Fruit fly (Drosophila melanogaster) whole organism, embryonic: ENCODE data around the gene ovm.
A peak's percentile ranks its signal among the peaks of the same experiment; 100 is the strongest.

Source experiments
- CG10979 ChIP-seq: fragments of 200-800 bp; sonication (Bioruptor generic); optimal IDR thresholded peaks from 2 replicates; lab custom pipeline; 2018; ENCODE audit warnings: missing biosample characterization, mild to moderate bottlenecking, missing genetic modification characterization, moderate library complexity
- CG13894 ChIP-seq: fragments of 200-800 bp; sonication (Bioruptor generic); optimal IDR thresholded peaks from 3 replicates; lab custom pipeline; 2018; ENCODE audit warnings: missing biosample characterization, mild to moderate bottlenecking, missing genetic modification characterization, moderate library complexity
- CG16813 ChIP-seq: fragments of 200-800 bp; sonication (Bioruptor generic); IDR thresholded peaks from 3 replicates; pipeline ENCODE4 v1.3.6; 2022; ENCODE audit warnings: missing biosample characterization, missing genetic modification characterization; ENCODE audit not compliant: partially characterized antibody
- CG16815 ChIP-seq: fragments of 200-800 bp; sonication (Bioruptor generic); optimal IDR thresholded peaks from 3 replicates; lab custom pipeline; 2017; ENCODE audit warnings: missing biosample characterization, mild to moderate bottlenecking, missing genetic modification characterization
- CG17186 ChIP-seq: fragments of 200-800 bp; sonication (Bioruptor generic); optimal IDR thresholded peaks from 3 replicates; lab custom pipeline; 2017; ENCODE audit warnings: missing biosample characterization, missing genetic modification reagents, missing genetic modification characterization
- CG17359 ChIP-seq: fragments of 200-800 bp; sonication (Bioruptor generic); optimal IDR thresholded peaks from 3 replicates; lab custom pipeline; 2018; ENCODE audit warnings: missing biosample characterization, mild to moderate bottlenecking, missing genetic modification characterization, moderate library complexity
- CG17385 ChIP-seq: fragments of 200-800 bp; sonication (Bioruptor generic); optimal IDR thresholded peaks from 3 replicates; lab custom pipeline; 2018; ENCODE audit warnings: missing biosample characterization, mild to moderate bottlenecking, missing genetic modification characterization
- CG1792 ChIP-seq: fragments of 200-800 bp; sonication (Bioruptor generic); optimal IDR thresholded peaks from 2 replicates; lab custom pipeline; 2016; ENCODE audit warnings: missing biosample characterization, missing genetic modification characterization
- CG2116 ChIP-seq: fragments of 200-800 bp; sonication (Bioruptor generic); optimal IDR thresholded peaks from 3 replicates; lab custom pipeline; 2018; ENCODE audit warnings: missing biosample characterization, mild to moderate bottlenecking, missing genetic modification characterization
- CG2129 ChIP-seq: fragments of 200-800 bp; sonication (Bioruptor generic); IDR thresholded peaks from 2 replicates; pipeline ENCODE4 v1.3.6; 2022; ENCODE audit warnings: missing biosample characterization, missing genetic modification characterization; ENCODE audit not compliant: partially characterized antibody
- CG2889 ChIP-seq: fragments of 200-800 bp; sonication (Bioruptor generic); IDR thresholded peaks from 3 replicates; pipeline ENCODE4 v1.3.6; 2022; ENCODE audit warnings: missing biosample characterization, missing genetic modification characterization
- CG30020 ChIP-seq: fragments of 200-800 bp; optimal IDR thresholded peaks from 2 replicates; lab custom pipeline; 2019; ENCODE audit warnings: missing biosample characterization, mild to moderate bottlenecking, missing genetic modification characterization, moderate library complexity
- CG42726 ChIP-seq: fragments of 200-800 bp; sonication (Bioruptor generic); IDR thresholded peaks from 2 replicates; pipeline ENCODE4 v1.3.6; 2022; ENCODE audit warnings: missing biosample characterization, missing genetic modification characterization; ENCODE audit not compliant: partially characterized antibody
- CG7357 ChIP-seq: fragments of 200-800 bp; sonication (Bioruptor generic); IDR thresholded peaks from 3 replicates; pipeline ENCODE4 v1.3.6; 2022; ENCODE audit warnings: missing biosample characterization, missing genetic modification characterization
- CG7987 ChIP-seq: fragments of 200-800 bp; sonication (Bioruptor generic); optimal IDR thresholded peaks from 2 replicates; lab custom pipeline; 2018; ENCODE audit warnings: missing biosample characterization, mild to moderate bottlenecking, missing genetic modification characterization, moderate library complexity
- CG9797 ChIP-seq: fragments of 200-800 bp; sonication (Bioruptor generic); optimal IDR thresholded peaks from 3 replicates; lab custom pipeline; 2018; ENCODE audit warnings: missing biosample characterization, mild to moderate bottlenecking, missing genetic modification characterization
- CHES-1-like ChIP-seq: fragments of 200-800 bp; sonication (Bioruptor generic); optimal IDR thresholded peaks from 2 replicates; lab custom pipeline; 2016; ENCODE audit warnings: missing biosample characterization, missing genetic modification characterization
- CTCF ChIP-seq: fragments of 200-800 bp; sonication (Bioruptor generic); optimal IDR thresholded peaks from 2 replicates; lab custom pipeline; 2017; ENCODE audit warnings: missing biosample characterization, mild to moderate bottlenecking, missing genetic modification characterization, moderate library complexity
- Doc3 ChIP-seq: fragments of 200-800 bp; sonication (Bioruptor generic); IDR thresholded peaks from 3 replicates; pipeline ENCODE4 v1.3.6; 2022; ENCODE audit warnings: missing biosample characterization, missing genetic modification characterization; ENCODE audit not compliant: partially characterized antibody
- HLH3B ChIP-seq: fragments of 200-800 bp; sonication (Bioruptor generic); IDR thresholded peaks from 2 replicates; pipeline ENCODE4 v1.3.6; 2022; ENCODE audit warnings: missing biosample characterization, missing genetic modification characterization
- HLH4C ChIP-seq: fragments of 200-800 bp; sonication (Bioruptor generic); IDR thresholded peaks from 3 replicates; pipeline ENCODE4 v1.3.6; 2022; ENCODE audit warnings: missing biosample characterization, missing genetic modification characterization; ENCODE audit not compliant: partially characterized antibody
- Hey ChIP-seq: fragments of 200-800 bp; sonication (Bioruptor generic); optimal IDR thresholded peaks from 3 replicates; lab custom pipeline; 2018; ENCODE audit warnings: missing biosample characterization, mild to moderate bottlenecking, missing genetic modification characterization
- Lhr ChIP-seq: fragments of 200-800 bp; sonication (Bioruptor generic); optimal IDR thresholded peaks from 3 replicates; lab custom pipeline; 2017; ENCODE audit warnings: mild to moderate bottlenecking, missing biosample characterization, missing genetic modification reagents, missing genetic modification characterization
- Lim3 ChIP-seq: fragments of 200-800 bp; sonication (Bioruptor generic); IDR thresholded peaks from 2 replicates; pipeline ENCODE4 v1.3.6; 2022; ENCODE audit warnings: missing biosample characterization, missing genetic modification characterization
- MESR4 ChIP-seq: fragments of 200-800 bp; sonication (Bioruptor generic); optimal IDR thresholded peaks from 2 replicates; lab custom pipeline; 2018; ENCODE audit warnings: missing biosample characterization, mild to moderate bottlenecking, missing genetic modification characterization, moderate library complexity
- Mad ChIP-seq: fragments of 200-800 bp; sonication (Bioruptor generic); optimal IDR thresholded peaks from 2 replicates; lab custom pipeline; 2016; ENCODE audit warnings: missing biosample characterization, missing genetic modification characterization
- NC2β ChIP-seq: fragments of 200-800 bp; sonication (Bioruptor generic); optimal IDR thresholded peaks from 2 replicates; lab custom pipeline; 2016; ENCODE audit warnings: missing biosample characterization, missing genetic modification characterization
- Oaz ChIP-seq: fragments of 200-800 bp; sonication (Bioruptor generic); IDR thresholded peaks from 2 replicates; pipeline ENCODE4 v1.3.6; 2022; ENCODE audit warnings: missing biosample characterization, missing genetic modification characterization
- Pdp1 ChIP-seq, 2 experiments: fragments of 200-800 bp; sonication (Bioruptor generic); optimal IDR thresholded peaks; 3 replicates each; lab custom pipeline; 2016; ENCODE audit warnings: missing biosample characterization in 2 of 2, missing genetic modification characterization in 2 of 2, mild to moderate bottlenecking in 1 of 2, moderate library complexity in 1 of 2
- Scr ChIP-seq: fragments of 200-800 bp; sonication (Bioruptor generic); IDR thresholded peaks from 2 replicates; pipeline ENCODE4 v1.3.6; 2022; ENCODE audit warnings: missing biosample characterization, missing genetic modification characterization; ENCODE audit not compliant: partially characterized antibody
- Sox102F ChIP-seq: fragments of 200-800 bp; sonication (Bioruptor generic); optimal IDR thresholded peaks from 2 replicates; lab custom pipeline; 2018; ENCODE audit warnings: missing biosample characterization, mild to moderate bottlenecking, missing genetic modification characterization, moderate library complexity
- Sry-δ ChIP-seq: fragments of 200-800 bp; sonication (Bioruptor generic); optimal IDR thresholded peaks from 2 replicates; lab custom pipeline; 2016; ENCODE audit warnings: missing biosample characterization, missing genetic modification characterization
- ato ChIP-seq: fragments of 200-800 bp; sonication (Bioruptor generic); IDR thresholded peaks from 2 replicates; pipeline ENCODE4 v1.3.6; 2022; ENCODE audit warnings: missing biosample characterization, missing genetic modification characterization; ENCODE audit not compliant: partially characterized antibody
- cad ChIP-seq: fragments of >200 bp; optimal IDR thresholded peaks from 2 replicates; lab custom pipeline; 2017; ENCODE audit warnings: missing biosample characterization, missing genetic modification characterization
- da ChIP-seq: fragments of 200-800 bp; sonication (Bioruptor generic); optimal IDR thresholded peaks from 2 replicates; lab custom pipeline; 2016; ENCODE audit warnings: missing biosample characterization, missing genetic modification characterization
- dm ChIP-seq: fragments of 200-800 bp; sonication (Bioruptor generic); optimal IDR thresholded peaks from 3 replicates; lab custom pipeline; 2016; ENCODE audit warnings: missing biosample characterization, missing genetic modification characterization
- inv ChIP-seq: fragments of 200-800 bp; sonication (Bioruptor generic); IDR thresholded peaks from 2 replicates; pipeline ENCODE4 v1.3.6; 2022; ENCODE audit warnings: missing biosample characterization, missing genetic modification characterization; ENCODE audit not compliant: partially characterized antibody
- kay ChIP-seq: fragments of 200-800 bp; sonication (Bioruptor generic); optimal IDR thresholded peaks from 2 replicates; lab custom pipeline; 2016; ENCODE audit warnings: missing biosample characterization, missing genetic modification characterization
- knrl ChIP-seq: fragments of 200-800 bp; sonication (Bioruptor generic); IDR thresholded peaks from 3 replicates; pipeline ENCODE4 v1.3.6; 2022; ENCODE audit warnings: missing biosample characterization, missing genetic modification characterization; ENCODE audit not compliant: partially characterized antibody
- lilli ChIP-seq: fragments of 200-800 bp; sonication (Bioruptor generic); optimal IDR thresholded peaks from 3 replicates; lab custom pipeline; 2016; ENCODE audit warnings: missing biosample characterization, missing genetic modification characterization
- mld ChIP-seq: fragments of 200-800 bp; sonication (Bioruptor generic); IDR thresholded peaks from 3 replicates; pipeline ENCODE4 v1.3.6; 2022; ENCODE audit warnings: missing biosample characterization, missing genetic modification characterization; ENCODE audit not compliant: partially characterized antibody
- pb ChIP-seq: fragments of 200-800 bp; sonication (Bioruptor generic); optimal IDR thresholded peaks from 3 replicates; lab custom pipeline; 2016; ENCODE audit warnings: missing biosample characterization, missing genetic modification characterization
- phol ChIP-seq: fragments of 200-800 bp; sonication (Bioruptor generic); optimal IDR thresholded peaks from 3 replicates; lab custom pipeline; 2018; ENCODE audit warnings: missing biosample characterization, mild to moderate bottlenecking, missing genetic modification characterization, moderate library complexity
- pita ChIP-seq: fragments of 200-800 bp; sonication (Bioruptor generic); optimal IDR thresholded peaks from 2 replicates; lab custom pipeline; 2017; ENCODE audit warnings: missing biosample characterization, mild to moderate bottlenecking, missing genetic modification characterization
- repo ChIP-seq: fragments of 200-800 bp; sonication (Bioruptor generic); optimal IDR thresholded peaks from 2 replicates; lab custom pipeline; 2016; ENCODE audit warnings: missing biosample characterization, missing genetic modification characterization
- row ChIP-seq: fragments of 200-800 bp; sonication (Bioruptor generic); IDR thresholded peaks from 3 replicates; pipeline ENCODE4 v1.3.6; 2022; ENCODE audit warnings: missing biosample characterization, missing genetic modification characterization
- shn ChIP-seq: fragments of 200-800 bp; sonication (Bioruptor generic); optimal IDR thresholded peaks from 3 replicates; lab custom pipeline; 2016; ENCODE audit warnings: missing biosample characterization, missing genetic modification characterization
- stwl ChIP-seq: fragments of 200-800 bp; sonication (Bioruptor generic); optimal IDR thresholded peaks from 3 replicates; lab custom pipeline; 2018; ENCODE audit warnings: missing biosample characterization, mild to moderate bottlenecking, missing genetic modification characterization, moderate library complexity
- ttk ChIP-seq: fragments of 200-800 bp; sonication (Bioruptor generic); IDR thresholded peaks from 2 replicates; pipeline ENCODE4 v2.1.2; 2022; ENCODE audit warnings: missing biosample characterization, missing genetic modification characterization
- zfh1 ChIP-seq: fragments of 200-800 bp; sonication (Bioruptor generic); IDR thresholded peaks from 3 replicates; pipeline ENCODE4 v1.3.6; 2022; ENCODE audit warnings: missing biosample characterization, missing genetic modification characterization

ovm gene

dm6 chr2L:102161-102761, 38.5 kb downstream of the ovm start, which contains the start of gene Creld (continued):
- TF ChIP-seq inv (GFP tag; lab: Robert Waterston, UW) (peak; percentile 99), MESR4 (GFP tag; lab: Kevin White, UChicago) (peak; percentile 42), CG2116 (GFP tag; lab: Kevin White, UChicago) (peak; percentile 82), CG7987 (GFP tag; lab: Kevin White, UChicago) (peak; percentile 16), Lim3 (GFP tag; lab: Robert Waterston, UW) (no peak), Pdp1 (GFP tag; optimal IDR thresholded peaks at IDR 0.05; lab: Kevin White, UChicago) (peak in 1 of 2 experiments; percentile 34), HLH3B (GFP tag; lab: Robert Waterston, UW) (no peak), CG1792 (GFP tag; lab: Kevin White, UChicago) (peak; percentile 10), mld (peak; percentile 100), CG2889 (no peak), CG17186 (GFP tag; lab: Kevin White, UChicago) (peak; percentile 45), CHES-1-like (GFP tag; lab: Kevin White, UChicago) (peak; percentile 14), CG16813 (peak; percentile 100), cad (GFP tag; lab: Kevin White, UChicago) (no peak), pb (no peak), Sox102F (GFP tag; lab: Kevin White, UChicago) (no peak), pita (GFP tag; lab: Kevin White, UChicago) (peak; percentile 47), NC2β (GFP tag; lab: Kevin White, UChicago) (no peak), shn (GFP tag; lab: Kevin White, UChicago) (no peak), CG9797 (peak; percentile 37), row (GFP tag; lab: Robert Waterston, UW) (peak; percentile 45), CG17385 (GFP tag; lab: Kevin White, UChicago) (no peak), CG16815 (GFP tag; lab: Kevin White, UChicago) (no peak), CG30020 (tag; lab: Kevin White, UChicago) (peak; percentile 22), Sry-δ (GFP tag; lab: Kevin White, UChicago) (peak; percentile 94), CTCF (GFP tag; lab: Kevin White, UChicago) (peak; percentile 40), dm (GFP tag; lab: Kevin White, UChicago) (peak; percentile 20), zfh1 (GFP tag; lab: Robert Waterston, UW) (0 out of 3 replicates have a peak, but pooled peaks have one; percentile 22), ttk (GFP tag; lab: Robert Waterston, UW) (no peak), CG42726 (GFP tag; lab: Robert Waterston, UW) (peak; percentile 100), Doc3 (GFP tag; lab: Robert Waterston, UW) (peak; percentile 100), knrl (GFP tag; lab: Robert Waterston, UW) (peak; percentile 100), CG2129 (GFP tag; lab: Robert Waterston, UW) (peak; percentile 100), ato (GFP tag; lab: Robert Waterston, UW) (peak; percentile 99), CG13894 (tag; lab: Kevin White, UChicago) (no peak), da (GFP tag; lab: Kevin White, UChicago) (no peak), Mad (GFP tag; lab: Kevin White, UChicago) (no peak), CG7357 (no peak), HLH4C (GFP tag; lab: Robert Waterston, UW) (peak; percentile 100), CG10979 (tag; lab: Kevin White, UChicago) (no peak), kay (peak; percentile 11), Hey (tag; lab: Kevin White, UChicago) (no peak), Oaz (GFP tag; lab: Robert Waterston, UW) (no peak), lilli (peak; percentile 43), phol (peak; percentile 29), stwl (peak; percentile 85), Scr (GFP tag; lab: Robert Waterston, UW) (peak; percentile 99), CG17359 (tag; lab: Kevin White, UChicago) (no peak), Lhr (GFP tag; lab: Kevin White, UChicago) (no peak), repo (GFP tag; lab: Kevin White, UChicago) (no peak)
